Fruit fly (Drosophila melanogaster) whole organism, larva: Measurements from ENCODE around the gene 825-Oak.
"Not testable (repeated sequence)": the region's sequence is repeated elsewhere in the genome, so short reads cannot be mapped to it uniquely, and the experiment has no call there.

Experiments
- noc ChIP-seq: fragments of 200-800 bp; sonication (Bioruptor generic); optimal IDR thresholded peaks from 3 replicates; lab custom pipeline; 2019; ENCODE audit warnings: missing biosample characterization, mild to moderate bottlenecking, missing genetic modification characterization, moderate library complexity

The 825-Oak gene

dm6 chr3L:19483007-19483406, 11.0 kb upstream of the 825-Oak start:
- TF ChIP-seq noc: no peak

dm6 chr3L:19482014-19482413, 10.0 kb upstream of the 825-Oak start:
- TF ChIP-seq noc: no peak

dm6 chr3L:19481209-19481608, 9.2 kb upstream of the 825-Oak start:
- TF ChIP-seq noc: no peak

dm6 chr3L:19475478-19475877, 3.5 kb upstream of the 825-Oak start, which contains the start of the genes CG18294 and CG32213:
Gene CG18294, minus strand, starts transcription at chr3L:19475578.
Gene CG32213, plus strand, starts transcription at chr3L:19475839.
- TF ChIP-seq noc: not testable (repeated sequence)

- not testable (repeated sequence) for TF ChIP-seq noc
Measured at dm6 chr3L:19466979-19467378, 5.0 kb downstream of the 825-Oak start, which contains the start of the genes CG14096 and CG32214. Gene CG14096, minus strand, starts transcription at chr3L:19467079. Gene CG32214, plus strand, starts transcription at chr3L:19467346.

dm6 chr3L:19464659-19465058, 7.4 kb downstream of the 825-Oak start, which contains the start of gene CG14095:
Gene CG14095, minus strand, starts transcription at chr3L:19464759.
- no peak for TF ChIP-seq noc

dm6 chr3L:19446394-19447349, 25.4 kb downstream of the 825-Oak start, which contains the start of the genes CG33062 and Chd3:
Gene CG33062, minus strand, starts transcription at chr3L:19446444.
Gene Chd3, plus strand, starts transcription at chr3L:19447173.
- TF ChIP-seq noc: no peak

dm6 chr3L:19444092-19444491, 27.9 kb downstream of the 825-Oak start:
- TF ChIP-seq noc: no peak

- TF ChIP-seq noc: no peak
Measured at dm6 chr3L:19442239-19442638, 29.8 kb downstream of the 825-Oak start.
